Worm (Caenorhabditis elegans): ENCODE data around the gene ceh-51.

Gene ceh-51

DNA sequence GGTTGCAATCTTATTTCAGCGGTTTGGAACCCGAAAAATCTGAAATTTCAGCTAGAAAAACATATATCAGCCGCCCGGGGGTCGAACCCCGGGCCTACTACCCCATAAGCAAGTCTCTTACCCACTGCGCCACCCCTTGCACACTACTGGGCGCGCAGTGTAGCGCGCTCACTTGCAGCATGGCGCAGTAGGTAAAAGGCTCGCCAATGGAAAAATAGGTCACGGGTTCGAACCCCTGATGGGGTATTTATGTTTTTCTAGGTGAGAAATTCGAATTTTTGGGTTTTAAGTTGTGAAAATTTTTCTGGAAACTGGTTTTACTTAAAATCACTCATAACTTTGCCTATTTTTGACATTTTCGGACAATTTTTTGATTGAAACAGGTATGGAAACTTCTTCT is 38.6 kb downstream of the ceh-51 start:
- TF ChIP-seq pax-3 (tag; optimal IDR thresholded peaks at IDR 0.05) (no peak), efl-1 (optimal IDR thresholded peaks at IDR 0.05) (no peak), efl-1 (GFP tag; optimal IDR thresholded peaks at IDR 0.05 in 1 of 2) (peak in 1 of 2 experiments; percentile 35), ces-1 (GFP tag; optimal IDR thresholded peaks at IDR 0.05) (no peak), fkh-8 (tag; optimal IDR thresholded peaks at IDR 0.05) (no peak)

- TF ChIP-seq sup-37 (GFP tag; optimal IDR thresholded peaks at IDR 0.05): no peak
- no peak for TF ChIP-seq efl-1 (optimal IDR thresholded peaks at IDR 0.05)
- TF ChIP-seq efl-1 (GFP tag; optimal IDR thresholded peaks at IDR 0.05 in 1 of 2): peak in 1 of 2 experiments; percentile 24
Observed at ce11 chrV:18913120-18913519, 39.2 kb downstream of the ceh-51 start.

DNA sequence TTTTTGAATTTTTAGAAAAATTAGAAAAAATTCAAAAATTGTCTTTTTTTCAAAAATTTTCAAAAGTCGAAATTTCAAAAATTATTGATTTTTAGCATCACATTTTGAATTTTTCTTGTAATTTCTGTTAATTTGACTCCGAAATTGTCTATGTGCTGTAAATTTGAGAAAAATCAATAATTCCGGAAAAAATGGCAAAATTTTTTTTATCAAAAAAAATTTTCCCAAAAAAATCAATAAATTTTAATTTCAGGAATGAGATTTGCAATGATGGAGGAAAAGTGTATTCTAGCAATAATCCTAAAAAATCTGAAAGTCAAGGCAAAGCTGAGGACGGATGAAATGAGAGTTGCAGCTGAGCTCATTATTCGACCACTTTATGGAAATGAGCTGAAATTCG is 43.5 kb downstream of the ceh-51 start:
- no peak for TF ChIP-seq snpc-4 (tag; optimal IDR thresholded peaks at IDR 0.05)
- no peak for TF ChIP-seq fkh-8 (tag; optimal IDR thresholded peaks at IDR 0.05)
- TF ChIP-seq rnt-1 (tag; optimal IDR thresholded peaks at IDR 0.05): no peak
- TF ChIP-seq mab-9 (GFP tag; IDR thresholded peaks at IDR 0.05): no peak
- TF ChIP-seq vab-15 (tag; optimal IDR thresholded peaks at IDR 0.05): no peak
- no peak for TF ChIP-seq lin-13 (GFP tag; optimal IDR thresholded peaks at IDR 0.05)
- TF ChIP-seq efl-1 (optimal IDR thresholded peaks at IDR 0.05): no peak
- peak in 1 of 2 experiments; percentile 70 for TF ChIP-seq efl-1 (GFP tag; optimal IDR thresholded peaks at IDR 0.05 in 1 of 2)

All from whole organism, L1 larva.